Worm (Caenorhabditis elegans) whole organism, mixed stage, embryonic: ENCODE data around the gene tag-275.

Source experiments
- M03D4.4 ChIP-seq: sonication (generic microtip); optimal IDR thresholded peaks from 2 replicates; lab custom pipeline; 2017; ENCODE audit warnings: mild to moderate bottlenecking, missing genetic modification characterization, missing compliant biosample characterization
- bed-3 ChIP-seq: fragments of 200-800 bp; sonication (Bioruptor generic); optimal IDR thresholded peaks from 3 replicates; lab custom pipeline; 2018; ENCODE audit warnings: mild to moderate bottlenecking, missing genetic modification characterization, moderate library complexity, missing compliant biosample characterization
- blmp-1 ChIP-seq: fragments of 150-350 bp; optimal IDR thresholded peaks from 2 replicates; lab custom pipeline; 2014; ENCODE audit warnings: missing biosample characterization, missing genetic modification characterization
- ceh-39 ChIP-seq: fragments of 150-350 bp; optimal IDR thresholded peaks from 2 replicates; lab custom pipeline; 2014; ENCODE audit warnings: missing biosample characterization, missing genetic modification characterization
- ceh-43 ChIP-seq: fragments of 200-800 bp; sonication (Bioruptor generic); optimal IDR thresholded peaks from 2 replicates; lab custom pipeline; 2018; ENCODE audit warnings: mild to moderate bottlenecking, missing genetic modification characterization, moderate library complexity, missing compliant biosample characterization
- ceh-83 ChIP-seq: fragments of 200-800 bp; sonication (Bioruptor generic); optimal IDR thresholded peaks from 2 replicates; lab custom pipeline; 2018; ENCODE audit warnings: mild to moderate bottlenecking, missing genetic modification characterization, missing compliant biosample characterization
- ces-1 ChIP-seq: fragments of 150-350 bp; optimal IDR thresholded peaks from 2 replicates; lab custom pipeline; 2014; ENCODE audit warnings: missing biosample characterization, missing genetic modification reagents, missing genetic modification characterization
- cnd-1 ChIP-seq: fragments of 200-800 bp; sonication (Bioruptor generic); optimal IDR thresholded peaks from 2 replicates; lab custom pipeline; 2018; ENCODE audit warnings: mild to moderate bottlenecking, missing genetic modification characterization, missing compliant biosample characterization
- drap-1 ChIP-seq: fragments of 200-800 bp; sonication (Bioruptor generic); optimal IDR thresholded peaks from 3 replicates; lab custom pipeline; 2018; ENCODE audit warnings: mild to moderate bottlenecking, missing genetic modification characterization, missing compliant biosample characterization
- elt-1 ChIP-seq: sonication (generic microtip); optimal IDR thresholded peaks from 2 replicates; lab custom pipeline; 2017; ENCODE audit warnings: missing genetic modification characterization, mild to moderate bottlenecking, missing compliant biosample characterization, antibody characterized with exemption, moderate library complexity, borderline replicate concordance; ENCODE audit not compliant: insufficient read depth
- flh-1 ChIP-seq: fragments of 200-800 bp; sonication (Bioruptor generic); optimal IDR thresholded peaks from 2 replicates; lab custom pipeline; 2018; ENCODE audit warnings: mild to moderate bottlenecking, missing genetic modification characterization, moderate library complexity, missing compliant biosample characterization
- ham-2 ChIP-seq: fragments of 200-800 bp; sonication (Bioruptor generic); optimal IDR thresholded peaks from 2 replicates; lab custom pipeline; 2018; ENCODE audit warnings: mild to moderate bottlenecking, missing genetic modification characterization, missing compliant biosample characterization
- hlh-1 ChIP-seq: fragments of 150-350 bp; optimal IDR thresholded peaks from 2 replicates; lab custom pipeline; 2014; ENCODE audit warnings: missing biosample characterization, missing genetic modification reagents, missing genetic modification characterization
- lin-13 ChIP-seq: fragments of 150-350 bp; optimal IDR thresholded peaks from 2 replicates; lab custom pipeline; 2014; ENCODE audit warnings: missing biosample characterization, missing genetic modification characterization
- lin-32 ChIP-seq: fragments of 200-800 bp; sonication (Bioruptor generic); optimal IDR thresholded peaks from 2 replicates; lab custom pipeline; 2018; ENCODE audit warnings: mild to moderate bottlenecking, missing genetic modification characterization, missing compliant biosample characterization
- lsy-2 ChIP-seq: fragments of 150-350 bp; optimal IDR thresholded peaks from 2 replicates; lab custom pipeline; 2014; ENCODE audit warnings: missing biosample characterization, missing genetic modification characterization
- mab-5 ChIP-seq: fragments of 150-350 bp; optimal IDR thresholded peaks from 2 replicates; lab custom pipeline; 2014; ENCODE audit warnings: missing biosample characterization, missing genetic modification characterization
- mep-1 ChIP-seq: fragments of 150-350 bp; optimal IDR thresholded peaks from 2 replicates; lab custom pipeline; 2017; ENCODE audit warnings: missing biosample characterization, missing genetic modification reagents, missing genetic modification characterization, inconsistent platforms
- mls-2 ChIP-seq: sonication (generic microtip); optimal IDR thresholded peaks from 2 replicates; lab custom pipeline; 2016; ENCODE audit warnings: mild to moderate bottlenecking, missing genetic modification characterization, moderate library complexity, missing compliant biosample characterization
- nhr-12 ChIP-seq: fragments of 150-350 bp; optimal IDR thresholded peaks from 2 replicates; lab custom pipeline; 2014; ENCODE audit warnings: missing biosample characterization, missing genetic modification characterization
- nhr-2 ChIP-seq: fragments of 150-350 bp; optimal IDR thresholded peaks from 2 replicates; lab custom pipeline; 2014; ENCODE audit warnings: missing biosample characterization, missing genetic modification characterization
- nhr-237 ChIP-seq: fragments of 150-350 bp; optimal IDR thresholded peaks from 2 replicates; lab custom pipeline; 2014; ENCODE audit warnings: missing biosample characterization, missing genetic modification characterization
- nhr-28 ChIP-seq: fragments of 150-350 bp; optimal IDR thresholded peaks from 2 replicates; lab custom pipeline; 2014; ENCODE audit warnings: missing biosample characterization, missing genetic modification characterization
- nhr-76 ChIP-seq: sonication (generic microtip); optimal IDR thresholded peaks from 2 replicates; lab custom pipeline; 2017; ENCODE audit warnings: missing biosample characterization, missing genetic modification characterization
- pha-4 ChIP-seq: fragments of 150-350 bp; optimal IDR thresholded peaks from 2 replicates; lab custom pipeline; 2018; ENCODE audit warnings: missing biosample characterization, missing genetic modification reagents, missing genetic modification characterization
- sem-2 ChIP-seq: fragments of 200-800 bp; sonication (Bioruptor generic); optimal IDR thresholded peaks from 2 replicates; lab custom pipeline; 2018; ENCODE audit warnings: mild to moderate bottlenecking, missing genetic modification characterization, missing compliant biosample characterization
- tbx-8 ChIP-seq: fragments of 200-800 bp; sonication (Bioruptor generic); optimal IDR thresholded peaks from 2 replicates; lab custom pipeline; 2018; ENCODE audit warnings: mild to moderate bottlenecking, missing genetic modification characterization, moderate library complexity, missing compliant biosample characterization
- unc-120 ChIP-seq: sonication (generic microtip); optimal IDR thresholded peaks from 2 replicates; lab custom pipeline; 2017; ENCODE audit warnings: missing genetic modification characterization, missing compliant biosample characterization; ENCODE audit not compliant: poor library complexity, severe bottlenecking
- unc-39 ChIP-seq: fragments of 150-350 bp; optimal IDR thresholded peaks from 2 replicates; lab custom pipeline; 2014; ENCODE audit warnings: missing biosample characterization, missing genetic modification characterization
- unc-62 ChIP-seq: fragments of 150-350 bp; optimal IDR thresholded peaks from 2 replicates; lab custom pipeline; 2014; ENCODE audit warnings: missing biosample characterization, missing genetic modification reagents, missing genetic modification characterization
- zip-8 ChIP-seq: fragments of 150-350 bp; optimal IDR thresholded peaks from 2 replicates; lab custom pipeline; 2014; ENCODE audit warnings: missing biosample characterization, missing genetic modification characterization

The tag-275 gene

DNA sequence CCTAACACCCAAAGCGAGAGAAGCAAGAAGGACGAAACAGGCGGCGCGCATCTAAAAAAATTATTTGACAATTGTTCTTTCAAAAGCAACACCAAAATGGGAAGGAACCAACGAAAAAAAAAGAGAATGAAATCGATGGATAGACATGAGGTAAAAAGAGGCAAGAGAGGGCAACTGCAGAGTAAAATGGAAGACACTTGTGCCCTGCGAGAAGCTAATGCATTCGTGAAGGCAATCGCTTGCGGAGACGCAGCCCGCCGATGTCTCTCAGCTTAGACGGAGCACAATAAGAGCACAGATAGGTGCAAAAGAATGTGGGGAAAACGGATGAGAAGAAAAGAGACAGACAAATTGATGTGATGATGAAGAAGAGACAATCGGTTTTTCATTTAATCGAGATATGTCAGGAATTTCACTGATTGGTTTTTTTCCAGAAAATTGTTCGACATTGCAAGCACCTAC lies 22.1 kb downstream of the tag-275 start, which contains the start of gene C15H9.9:
TSS of gene C15H9.9 (minus strand) at position 51 of the 462 bp plus-strand sequence.
- TF ChIP-seq ceh-43 (GFP tag; lab: Kevin White, UChicago) (no peak), mls-2 (no peak), ces-1 (GFP tag; lab: Kevin White, UChicago) (peak; percentile 75), unc-62 (GFP tag; lab: Kevin White, UChicago) (peak; percentile 54), hlh-1 (tag; lab: Kevin White, UChicago) (peak; percentile 36), unc-120 (tag; lab: Kevin White, UChicago) (peak; percentile 77), mab-5 (tag; lab: Kevin White, UChicago) (no peak), nhr-2 (tag; lab: Kevin White, UChicago) (no peak), zip-8 (tag; lab: Kevin White, UChicago) (no peak), tbx-8 (GFP tag; lab: Kevin White, UChicago) (no peak)

DNA sequence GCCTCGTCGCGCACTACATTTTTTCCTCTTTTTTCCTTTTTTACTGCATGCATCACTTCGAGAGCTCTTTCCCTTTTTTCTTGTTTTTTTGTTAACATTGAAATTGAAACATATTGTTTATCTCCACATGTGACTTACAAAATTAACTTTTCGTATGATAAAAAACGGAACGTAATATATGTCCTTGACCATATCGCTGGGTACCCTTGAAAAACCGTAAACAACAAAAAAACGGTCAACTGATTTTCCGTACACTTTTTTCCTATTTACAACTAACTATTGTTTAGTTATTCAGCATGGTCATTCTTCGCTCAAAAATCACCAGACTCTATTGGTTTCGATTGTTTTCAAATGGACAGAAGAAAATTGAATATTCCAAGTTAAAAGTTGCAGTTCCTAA lies 28.3 kb downstream of the tag-275 start, which contains the start of gene nnt-1:
TSS of gene nnt-1 (plus strand) at position 286 of the 400 bp plus-strand sequence.
- TF ChIP-seq ceh-39 (tag; lab: Kevin White, UChicago): no peak

DNA sequence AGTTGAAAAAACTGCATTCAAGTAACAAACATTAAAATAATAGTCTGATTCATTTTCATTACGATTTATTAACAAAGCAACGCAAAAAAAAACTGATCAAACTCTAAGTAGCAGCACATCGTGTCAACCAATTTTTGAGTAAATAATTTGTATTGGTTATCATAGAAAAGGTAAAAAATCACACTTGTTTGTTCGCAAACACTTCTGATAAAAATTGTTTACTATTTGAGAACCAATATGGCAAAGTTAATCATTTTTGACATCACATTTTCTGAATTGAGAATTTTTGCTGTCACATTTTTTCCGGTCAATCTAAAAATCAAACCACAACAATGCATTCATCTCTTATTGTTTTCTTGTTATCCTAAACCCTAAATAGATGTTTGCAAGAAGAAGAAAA lies 29.1 kb downstream of the tag-275 start:
- TF ChIP-seq nhr-12 (tag; lab: Kevin White, UChicago) (no peak), bed-3 (GFP tag; lab: Kevin White, UChicago) (no peak), lin-13 (tag; lab: Kevin White, UChicago) (no peak), ceh-43 (GFP tag; lab: Kevin White, UChicago) (no peak), lin-32 (GFP tag; lab: Kevin White, UChicago) (no peak), nhr-237 (tag; lab: Kevin White, UChicago) (no peak), drap-1 (no peak), ceh-39 (tag; lab: Kevin White, UChicago) (no peak), M03D4.4 (tag; lab: Kevin White, UChicago) (no peak), unc-62 (GFP tag; lab: Kevin White, UChicago) (no peak), nhr-76 (tag; lab: Kevin White, UChicago) (no peak), cnd-1 (tag; lab: Kevin White, UChicago) (no peak), ham-2 (GFP tag; lab: Kevin White, UChicago) (no peak), nhr-2 (tag; lab: Kevin White, UChicago) (no peak), mep-1 (tag; lab: Kevin White, UChicago) (no peak), unc-39 (tag; lab: Kevin White, UChicago) (no peak), unc-120 (tag; lab: Kevin White, UChicago) (no peak)

DNA sequence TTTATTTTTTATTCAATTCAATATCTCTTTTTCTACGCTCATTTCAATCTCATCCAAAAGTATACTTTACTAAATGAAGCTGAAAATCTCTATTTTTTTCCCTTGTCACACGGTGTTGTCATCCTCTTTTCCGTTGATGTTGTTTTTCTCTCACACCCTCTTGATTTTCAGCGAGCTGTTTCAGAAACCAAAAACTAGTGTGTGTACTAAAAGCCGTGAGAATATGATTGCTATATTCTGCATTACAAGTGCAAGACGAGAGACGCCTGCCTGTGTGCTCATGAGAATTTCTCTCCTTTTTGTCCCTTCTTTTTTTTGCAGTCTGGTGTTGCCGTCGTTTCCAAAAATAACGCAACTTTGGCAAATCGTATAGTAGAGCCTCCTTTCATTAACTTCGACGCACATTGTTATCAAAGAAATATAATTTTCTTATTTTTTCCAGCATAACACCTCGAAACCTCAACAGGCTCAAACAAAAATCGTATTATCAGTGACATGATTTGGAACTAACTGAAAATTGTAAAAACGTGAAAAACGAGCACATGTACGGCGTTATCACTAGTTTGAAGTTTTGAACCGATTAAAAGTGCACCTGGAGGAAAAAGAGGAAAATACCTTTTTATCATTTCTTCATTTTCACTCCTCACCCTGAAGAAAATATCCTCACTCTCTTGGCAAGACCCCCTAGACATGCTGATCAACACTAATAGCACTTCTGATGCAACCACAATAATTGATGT lies 32.1 kb downstream of the tag-275 start, which contains the start of gene C15H9.2:
TSS of gene C15H9.2 (plus strand) at position 441 of the 740 bp plus-strand sequence.
- TF ChIP-seq ceh-39 (tag; lab: Kevin White, UChicago): no peak
- no peak for TF ChIP-seq pha-4 (tag; lab: Kevin White, UChicago)
- no peak for TF ChIP-seq lsy-2 (tag; lab: Kevin White, UChicago)
- no peak for TF ChIP-seq lin-13 (tag; lab: Kevin White, UChicago)
- no peak for TF ChIP-seq unc-39 (tag; lab: Kevin White, UChicago)
- TF ChIP-seq ceh-83 (GFP tag; lab: Kevin White, UChicago): no peak
- no peak for TF ChIP-seq nhr-28
- TF ChIP-seq nhr-237 (tag; lab: Kevin White, UChicago): no peak
- TF ChIP-seq drap-1: no peak
- TF ChIP-seq M03D4.4 (tag; lab: Kevin White, UChicago): no peak
- TF ChIP-seq sem-2: no peak
- no peak for TF ChIP-seq nhr-76 (tag; lab: Kevin White, UChicago)
- TF ChIP-seq bed-3 (GFP tag; lab: Kevin White, UChicago): no peak
- TF ChIP-seq hlh-1 (tag; lab: Kevin White, UChicago): no peak
- TF ChIP-seq elt-1 (tag; lab: Kevin White, UChicago): no peak
- no peak for TF ChIP-seq flh-1 (GFP tag; lab: Kevin White, UChicago)
- TF ChIP-seq cnd-1 (tag; lab: Kevin White, UChicago): no peak
- TF ChIP-seq ceh-43 (GFP tag; lab: Kevin White, UChicago): no peak
- no peak for TF ChIP-seq unc-62 (GFP tag; lab: Kevin White, UChicago)
- no peak for TF ChIP-seq blmp-1 (tag; lab: Kevin White, UChicago)
- TF ChIP-seq, all 35 proteins: peak for 0
